Fruit fly (Drosophila melanogaster) whole organism, embryonic: ENCODE measurements around the gene CG18598.

ENCODE experiments used
- ATbp ChIP-seq: fragments of 200-800 bp; sonication (Bioruptor generic); optimal IDR thresholded peaks from 2 replicates; lab custom pipeline; 2017; ENCODE audit warnings: missing biosample characterization, mild to moderate bottlenecking, missing genetic modification characterization, missing genetic modification reagents
- CG11723 ChIP-seq: fragments of 200-800 bp; sonication (Bioruptor generic); optimal IDR thresholded peaks from 2 replicates; lab custom pipeline; 2017; ENCODE audit warnings: missing biosample characterization, mild to moderate bottlenecking, missing genetic modification characterization
- CG12071 ChIP-seq: fragments of 200-800 bp; sonication (Bioruptor generic); optimal IDR thresholded peaks from 3 replicates; lab custom pipeline; 2018; ENCODE audit warnings: missing biosample characterization, mild to moderate bottlenecking, missing genetic modification characterization
- CG13123 ChIP-seq: fragments of 200-800 bp; sonication (Bioruptor generic); optimal IDR thresholded peaks from 2 replicates; lab custom pipeline; 2016; ENCODE audit warnings: missing biosample characterization, missing genetic modification characterization
- CG13424 ChIP-seq: fragments of 200-800 bp; sonication (Bioruptor generic); optimal IDR thresholded peaks from 2 replicates; lab custom pipeline; 2019; ENCODE audit warnings: missing biosample characterization, mild to moderate bottlenecking, missing genetic modification characterization, moderate library complexity
- CG1602 ChIP-seq: fragments of 200-800 bp; sonication (Bioruptor generic); optimal IDR thresholded peaks from 3 replicates; lab custom pipeline; 2016; ENCODE audit warnings: missing biosample characterization, missing genetic modification characterization
- CG16815 ChIP-seq: fragments of 200-800 bp; sonication (Bioruptor generic); optimal IDR thresholded peaks from 3 replicates; lab custom pipeline; 2017; ENCODE audit warnings: missing biosample characterization, mild to moderate bottlenecking, missing genetic modification characterization
- CG17186 ChIP-seq: fragments of 200-800 bp; sonication (Bioruptor generic); optimal IDR thresholded peaks from 3 replicates; lab custom pipeline; 2017; ENCODE audit warnings: missing biosample characterization, missing genetic modification reagents, missing genetic modification characterization
- CG17385 ChIP-seq: fragments of 200-800 bp; sonication (Bioruptor generic); optimal IDR thresholded peaks from 3 replicates; lab custom pipeline; 2018; ENCODE audit warnings: missing biosample characterization, mild to moderate bottlenecking, missing genetic modification characterization
- CG17829 ChIP-seq: fragments of 200-800 bp; optimal IDR thresholded peaks from 2 replicates; lab custom pipeline; 2019; ENCODE audit warnings: missing biosample characterization, mild to moderate bottlenecking, missing genetic modification characterization, moderate library complexity
- CG2889 ChIP-seq: fragments of 200-800 bp; sonication (Bioruptor generic); IDR thresholded peaks from 3 replicates; pipeline ENCODE4 v1.3.6; 2022; ENCODE audit warnings: missing biosample characterization, missing genetic modification characterization
- CG31388 ChIP-seq: fragments of 200-800 bp; sonication (Bioruptor generic); optimal IDR thresholded peaks from 2 replicates; lab custom pipeline; 2016; ENCODE audit warnings: missing biosample characterization, missing genetic modification characterization
- CG32772 ChIP-seq: fragments of 200-800 bp; sonication (Bioruptor generic); IDR thresholded peaks from 2 replicates; pipeline ENCODE4 v1.3.6; 2022; ENCODE audit warnings: missing biosample characterization, missing genetic modification characterization
- CG4282 ChIP-seq: fragments of 200-800 bp; sonication (Bioruptor generic); optimal IDR thresholded peaks from 2 replicates; lab custom pipeline; 2016; ENCODE audit warnings: missing biosample characterization, missing genetic modification characterization
- CG6683 ChIP-seq: fragments of 200-800 bp; sonication (Bioruptor generic); optimal IDR thresholded peaks from 2 replicates; lab custom pipeline; 2017; ENCODE audit warnings: missing biosample characterization, mild to moderate bottlenecking, missing genetic modification characterization, missing genetic modification reagents
- CG9797 ChIP-seq: fragments of 200-800 bp; sonication (Bioruptor generic); optimal IDR thresholded peaks from 3 replicates; lab custom pipeline; 2018; ENCODE audit warnings: missing biosample characterization, mild to moderate bottlenecking, missing genetic modification characterization
- CG9932 ChIP-seq: fragments of 200-800 bp; sonication (Bioruptor generic); IDR thresholded peaks from 2 replicates; pipeline ENCODE4 v1.3.6; 2022; ENCODE audit warnings: missing biosample characterization, missing genetic modification characterization
- Gsc ChIP-seq: fragments of 200-800 bp; sonication (Bioruptor generic); IDR thresholded peaks from 2 replicates; pipeline ENCODE4 v1.3.6; 2022; ENCODE audit warnings: missing biosample characterization, missing genetic modification characterization
- HLH54F ChIP-seq: fragments of 200-800 bp; sonication (Bioruptor generic); optimal IDR thresholded peaks from 3 replicates; lab custom pipeline; 2016; ENCODE audit warnings: missing biosample characterization, missing genetic modification characterization
- NFAT ChIP-seq: fragments of 200-800 bp; sonication (Bioruptor generic); IDR thresholded peaks from 2 replicates; pipeline ENCODE4 v1.3.6; 2022; ENCODE audit warnings: missing biosample characterization, missing genetic modification characterization
- Poxn ChIP-seq: fragments of 200-800 bp; sonication (Bioruptor generic); IDR thresholded peaks from 2 replicates; pipeline ENCODE4 v1.3.6; 2022; ENCODE audit warnings: missing biosample characterization, missing genetic modification characterization
- Xrp1 ChIP-seq: fragments of 200-800 bp; sonication (Bioruptor generic); IDR thresholded peaks from 2 replicates; pipeline ENCODE4 v1.3.6; 2022; ENCODE audit warnings: missing biosample characterization, missing genetic modification characterization
- al ChIP-seq: fragments of 200-800 bp; sonication (Bioruptor generic); IDR thresholded peaks from 2 replicates; pipeline ENCODE4 v1.3.6; 2022; ENCODE audit warnings: missing biosample characterization, missing genetic modification characterization
- bigmax ChIP-seq: fragments of 200-800 bp; sonication (Bioruptor generic); optimal IDR thresholded peaks from 2 replicates; lab custom pipeline; 2018; ENCODE audit warnings: missing biosample characterization, mild to moderate bottlenecking, missing genetic modification characterization
- br ChIP-seq: fragments of >200 bp; optimal IDR thresholded peaks from 2 replicates; lab custom pipeline; 2017
- caup ChIP-seq: fragments of 200-800 bp; sonication (Bioruptor generic); optimal IDR thresholded peaks from 3 replicates; lab custom pipeline; 2017; ENCODE audit warnings: missing biosample characterization, mild to moderate bottlenecking, missing genetic modification characterization, moderate library complexity; ENCODE audit not compliant: severe bottlenecking
- chm ChIP-seq: fragments of 200-800 bp; sonication (Bioruptor generic); IDR thresholded peaks from 2 replicates; pipeline ENCODE4 v1.3.6; 2022; ENCODE audit warnings: missing biosample characterization, missing genetic modification characterization
- ci ChIP-seq: fragments of 200-800 bp; sonication (Bioruptor generic); IDR thresholded peaks from 3 replicates; pipeline ENCODE4 v1.3.6; 2022; ENCODE audit warnings: missing biosample characterization, missing genetic modification characterization
- crol ChIP-seq: fragments of 200-800 bp; sonication (Bioruptor generic); IDR thresholded peaks from 2 replicates; pipeline ENCODE4 v1.3.6; 2022; ENCODE audit warnings: missing biosample characterization, missing genetic modification characterization
- emc ChIP-seq: fragments of 200-800 bp; sonication (Bioruptor generic); optimal IDR thresholded peaks from 2 replicates; lab custom pipeline; 2016; ENCODE audit warnings: missing biosample characterization, missing genetic modification characterization
- gem ChIP-seq: fragments of 200-800 bp; sonication (Bioruptor generic); optimal IDR thresholded peaks from 2 replicates; lab custom pipeline; 2019; ENCODE audit warnings: missing biosample characterization, mild to moderate bottlenecking, missing genetic modification characterization, moderate library complexity
- kay ChIP-seq: fragments of 200-800 bp; sonication (Bioruptor generic); optimal IDR thresholded peaks from 2 replicates; lab custom pipeline; 2016; ENCODE audit warnings: missing biosample characterization, missing genetic modification characterization
- ken ChIP-seq: fragments of 200-800 bp; sonication (Bioruptor generic); IDR thresholded peaks from 3 replicates; pipeline ENCODE4 v1.3.6; 2022; ENCODE audit warnings: missing biosample characterization, missing genetic modification characterization
- klu ChIP-seq: fragments of 200-800 bp; sonication (Bioruptor generic); IDR thresholded peaks from 2 replicates; pipeline ENCODE4 v1.3.6; 2022; ENCODE audit warnings: missing biosample characterization, missing genetic modification characterization
- lilli ChIP-seq: fragments of 200-800 bp; sonication (Bioruptor generic); optimal IDR thresholded peaks from 3 replicates; lab custom pipeline; 2016; ENCODE audit warnings: missing biosample characterization, missing genetic modification characterization
- lola ChIP-seq, 3 experiments: fragments of >200 bp in 2 of 3; fragments of 200-800 bp in 1 of 3; sonication (Bioruptor generic) in 1 of 3; optimal IDR thresholded peaks; 2 replicates each; lab custom pipeline; 2017 to 2019; ENCODE audit warnings: missing biosample characterization in 3 of 3, missing genetic modification characterization in 3 of 3, mild to moderate bottlenecking in 1 of 3, moderate library complexity in 1 of 3
- luna ChIP-seq: fragments of 200-800 bp; sonication (Bioruptor generic); optimal IDR thresholded peaks from 2 replicates; lab custom pipeline; 2016; ENCODE audit warnings: missing biosample characterization, missing genetic modification characterization
- nau ChIP-seq: fragments of 200-800 bp; sonication (Bioruptor generic); optimal IDR thresholded peaks from 3 replicates; lab custom pipeline; 2017; ENCODE audit warnings: missing biosample characterization, mild to moderate bottlenecking, missing genetic modification characterization, missing genetic modification reagents
- nerfin-1 ChIP-seq: fragments of 200-800 bp; sonication (Bioruptor generic); optimal IDR thresholded peaks from 3 replicates; lab custom pipeline; 2019; ENCODE audit warnings: missing biosample characterization, mild to moderate bottlenecking, missing genetic modification characterization, moderate library complexity
- nmo ChIP-seq: fragments of 200-800 bp; sonication (Bioruptor generic); optimal IDR thresholded peaks from 2 replicates; lab custom pipeline; 2018; ENCODE audit warnings: missing biosample characterization, mild to moderate bottlenecking, missing genetic modification characterization, moderate library complexity
- odd ChIP-seq: fragments of 200-800 bp; sonication (Bioruptor generic); optimal IDR thresholded peaks from 2 replicates; lab custom pipeline; 2017; ENCODE audit warnings: missing biosample characterization, mild to moderate bottlenecking, missing genetic modification characterization
- org-1 ChIP-seq: fragments of 200-800 bp; sonication (Bioruptor generic); optimal IDR thresholded peaks from 2 replicates; lab custom pipeline; 2017; ENCODE audit warnings: missing biosample characterization, missing genetic modification characterization
- phol ChIP-seq: fragments of 200-800 bp; sonication (Bioruptor generic); optimal IDR thresholded peaks from 3 replicates; lab custom pipeline; 2018; ENCODE audit warnings: missing biosample characterization, mild to moderate bottlenecking, missing genetic modification characterization, moderate library complexity
- prd ChIP-seq, 3 experiments: fragments of >200 bp in 2 of 3; fragments of 200-800 bp in 1 of 3; sonication (Bioruptor generic) in 1 of 3; optimal IDR thresholded peaks in 2 of 3; IDR thresholded peaks in 1 of 3; 2 replicates in 2 of 3; 3 replicates in 1 of 3; pipeline versions ENCODE4 v1.3.6 to Lab custom; 2017 to 2022; ENCODE audit warnings: missing biosample characterization in 1 of 3, missing genetic modification characterization in 1 of 3
- schlank ChIP-seq: fragments of 200-800 bp; sonication (Bioruptor generic); optimal IDR thresholded peaks from 2 replicates; lab custom pipeline; 2018; ENCODE audit warnings: missing biosample characterization, mild to moderate bottlenecking, missing genetic modification characterization
- sna ChIP-seq: fragments of 200-800 bp; sonication (Bioruptor generic); IDR thresholded peaks from 2 replicates; pipeline ENCODE4 v1.3.6; 2022; ENCODE audit warnings: missing biosample characterization, missing genetic modification characterization; ENCODE audit not compliant: partially characterized antibody
- usp ChIP-seq: fragments of >200 bp; optimal IDR thresholded peaks from 2 replicates; lab custom pipeline; 2017; ENCODE audit warnings: missing biosample characterization, missing genetic modification characterization
- zfh1 ChIP-seq: fragments of 200-800 bp; sonication (Bioruptor generic); IDR thresholded peaks from 3 replicates; pipeline ENCODE4 v1.3.6; 2022; ENCODE audit warnings: missing biosample characterization, missing genetic modification characterization

CG18598 gene

DNA sequence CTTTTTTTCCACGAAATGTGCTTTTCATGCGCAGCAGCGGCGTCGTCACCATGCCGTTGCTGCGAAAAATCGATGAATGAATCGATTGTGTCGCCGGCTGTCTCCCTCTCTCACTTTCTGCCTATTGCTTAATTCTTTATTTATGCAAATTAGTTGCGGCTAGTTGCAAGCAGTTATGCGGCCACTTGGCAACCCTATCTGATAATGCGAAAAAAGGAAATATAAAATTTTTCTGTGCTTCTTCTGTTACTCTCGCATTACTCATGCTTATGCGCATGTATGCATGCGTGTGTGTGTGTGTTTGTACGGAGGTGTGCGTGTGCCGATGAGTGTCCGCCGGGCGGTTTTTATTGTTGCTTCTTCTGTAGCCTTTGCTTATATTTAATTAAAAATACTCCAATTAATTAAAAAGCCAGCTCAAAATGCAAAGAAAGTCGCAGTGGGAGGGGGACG, 7.2 kb upstream of the CG18598 start (continued):
- TF ChIP-seq Xrp1 (no peak), CG9797 (GFP tag; lab: Kevin White, UChicago) (no peak), emc (GFP tag; lab: Kevin White, UChicago) (no peak), br (no peak), kay (GFP tag; lab: Kevin White, UChicago) (peak; percentile 70), al (no peak), CG17829 (tag; lab: Kevin White, UChicago) (no peak), NFAT (GFP tag; lab: Robert Waterston, UW) (no peak), schlank (tag; lab: Kevin White, UChicago) (peak; percentile 3), nerfin-1 (tag; lab: Kevin White, UChicago) (peak; percentile 6), phol (tag; lab: Kevin White, UChicago) (no peak), CG2889 (GFP tag; lab: Robert Waterston, UW) (no peak), CG9932 (GFP tag; lab: Robert Waterston, UW) (0 out of 2 replicates have a peak, but pooled peaks have one; percentile 6), crol (peak; percentile 49; the same call in 1 of the 2 replicates), chm (GFP tag; lab: Robert Waterston, UW) (peak; percentile 7; the same call in 1 of the 2 replicates), CG4282 (peak; percentile 21), CG32772 (GFP tag; lab: Robert Waterston, UW) (no peak)
- TF ChIP-seq, all 482 proteins: peak for 64

DNA sequence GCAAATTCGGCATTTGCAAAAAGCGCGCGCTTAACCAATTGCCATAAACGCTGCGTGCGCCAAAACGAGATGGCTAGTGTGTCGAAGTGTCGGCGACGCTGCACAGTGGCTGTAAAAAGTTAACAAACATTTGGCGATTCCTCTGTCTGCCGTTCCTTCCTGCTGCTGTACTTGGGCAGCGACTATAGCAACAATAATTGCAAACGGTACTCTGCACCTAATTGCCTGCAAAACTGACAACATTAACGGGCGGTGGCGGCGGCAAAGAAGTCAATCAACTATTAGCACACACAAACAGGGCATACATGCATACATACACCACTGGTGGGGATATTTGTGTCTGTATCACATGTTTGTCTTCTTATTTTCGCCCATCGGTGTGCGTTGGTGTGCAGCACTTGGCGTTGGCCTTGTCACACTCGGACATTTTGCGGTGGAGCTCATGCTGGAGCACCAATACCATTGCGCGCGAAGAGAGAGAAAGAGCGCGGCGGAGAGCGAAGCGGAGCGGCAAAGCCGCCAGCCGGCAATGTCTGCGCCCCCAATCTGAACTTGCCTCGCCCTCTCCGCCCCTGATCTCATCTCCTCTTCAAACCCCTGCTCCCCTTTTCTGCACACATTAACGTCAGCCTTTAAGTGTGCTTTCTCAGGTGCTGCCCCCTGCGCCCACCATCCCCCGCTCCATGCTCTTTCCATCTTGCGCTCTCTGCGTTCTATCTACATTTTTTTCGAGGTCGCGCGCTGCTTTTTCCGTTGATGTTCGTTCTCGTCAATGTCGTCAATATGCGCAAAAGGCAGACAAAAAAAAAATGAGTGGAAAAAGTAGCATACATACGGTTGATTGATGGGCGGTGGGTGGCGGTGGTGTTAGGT, 6.5 kb upstream of the CG18598 start:
- TF ChIP-seq usp (GFP tag; lab: Kevin White, UChicago), result no peak
- no peak for TF ChIP-seq gem (tag; lab: Kevin White, UChicago)
- no peak for TF ChIP-seq ATbp (GFP tag; lab: Kevin White, UChicago)
- no peak for TF ChIP-seq klu (GFP tag; lab: Robert Waterston, UW)
- 0 out of 3 replicates have a peak, but pooled peaks have one; percentile 41 for TF ChIP-seq zfh1 (GFP tag; lab: Robert Waterston, UW)
- no peak for TF ChIP-seq lola (GFP tag; optimal IDR thresholded peaks at IDR 0.05; lab: Kevin White, UChicago)
- 0 out of 3 replicates have a peak, but pooled peaks have one; percentile 25 for TF ChIP-seq ken
- no peak for TF ChIP-seq Poxn
- TF ChIP-seq CG11723 (GFP tag; lab: Kevin White, UChicago), result no peak
- TF ChIP-seq sna (GFP tag; lab: Robert Waterston, UW), result no peak
- no peak for TF ChIP-seq CG13123
- no peak for TF ChIP-seq luna (GFP tag; lab: Kevin White, UChicago)
- no peak for TF ChIP-seq CG12071 (GFP tag; lab: Kevin White, UChicago)
- TF ChIP-seq CG16815, result no peak
- peak; percentile 3 for TF ChIP-seq org-1
- TF ChIP-seq CG1602 (GFP tag; lab: Kevin White, UChicago), result no peak
- no peak for TF ChIP-seq odd (GFP tag; lab: Kevin White, UChicago)
- TF ChIP-seq CG13424 (tag; lab: Kevin White, UChicago), result no peak
- no peak for TF ChIP-seq CG17385
- no peak for TF ChIP-seq CG31388 (GFP tag; lab: Kevin White, UChicago)
- no peak for TF ChIP-seq Gsc
- no peak for TF ChIP-seq CG6683
- TF ChIP-seq CG17186, result no peak
- TF ChIP-seq caup (GFP tag; lab: Kevin White, UChicago), result no peak
- TF ChIP-seq ci, result no peak
- no peak for TF ChIP-seq lilli (GFP tag; lab: Kevin White, UChicago)
- TF ChIP-seq nau (GFP tag; lab: Kevin White, UChicago), result peak; percentile 28
- no peak for TF ChIP-seq HLH54F (GFP tag; lab: Kevin White, UChicago)
- no peak for TF ChIP-seq nmo (GFP tag; lab: Kevin White, UChicago)
- TF ChIP-seq bigmax, result no peak
- TF ChIP-seq prd (optimal IDR thresholded peaks at IDR 0.05; lab: Kevin White, UChicago), result no peak
- TF ChIP-seq prd (GFP tag; IDR thresholded peaks at IDR 0.05; lab: Robert Waterston, UW), result no peak
